Fruit fly (Drosophila melanogaster) Kc167 (cell line): ENCODE data around the gene Cyp303a1.

ENCODE experiments used
- Myc ChIP-seq: fragments of >200 bp; optimal IDR thresholded peaks from 2 replicates; lab custom pipeline; 2017; ENCODE audit warnings: missing external identifiers
- Sin3A ChIP-seq: fragments of >200 bp; optimal IDR thresholded peaks from 2 replicates; lab custom pipeline; 2018; ENCODE audit warnings: missing external identifiers
- h ChIP-seq: fragments of >200 bp; optimal IDR thresholded peaks from 3 replicates; lab custom pipeline; 2018; ENCODE audit warnings: missing external identifiers
- insv ChIP-seq: fragments of >200 bp; optimal IDR thresholded peaks from 3 replicates; lab custom pipeline; 2018; ENCODE audit warnings: missing external identifiers
- psq ChIP-seq: fragments of >200 bp; optimal IDR thresholded peaks from 2 replicates; lab custom pipeline; 2017; ENCODE audit warnings: missing external identifiers
- ttk ChIP-seq: sonication (Bioruptor generic); optimal IDR thresholded peaks from 2 replicates; lab custom pipeline; 2017; ENCODE audit warnings: missing external identifiers

Cyp303a1 gene

DNA sequence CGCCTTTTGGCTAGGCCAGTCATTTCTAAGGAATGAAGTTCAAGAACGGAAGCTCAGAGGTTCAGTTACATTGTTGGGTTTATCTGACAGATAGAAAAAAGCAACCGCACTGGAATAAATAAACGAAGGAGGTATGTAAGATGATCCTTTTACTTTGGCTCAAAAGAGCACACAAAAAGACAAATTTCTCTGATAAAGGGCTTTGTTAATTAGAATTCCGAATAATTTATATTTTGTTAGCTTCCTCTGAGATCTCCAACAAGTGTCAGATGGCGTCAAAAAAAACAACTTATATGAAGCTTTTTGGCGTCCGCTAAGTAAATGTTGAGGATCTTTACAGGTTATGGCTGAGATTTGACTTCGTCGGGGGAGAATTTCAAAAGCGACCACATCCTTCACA lies 43.8 kb downstream of the Cyp303a1 start, which contains the start of gene CG31817:
Gene CG31817 (minus strand): TSS at position 101 of the 400 bp plus-strand sequence.
- TF ChIP-seq Myc (lab: Kevin White, UChicago) (no peak), Sin3A (lab: Kevin White, UChicago) (no peak), psq (no peak), ttk (lab: Kevin White, UChicago) (no peak), h (lab: Kevin White, UChicago) (no peak), insv (lab: Kevin White, UChicago) (no peak)

DNA sequence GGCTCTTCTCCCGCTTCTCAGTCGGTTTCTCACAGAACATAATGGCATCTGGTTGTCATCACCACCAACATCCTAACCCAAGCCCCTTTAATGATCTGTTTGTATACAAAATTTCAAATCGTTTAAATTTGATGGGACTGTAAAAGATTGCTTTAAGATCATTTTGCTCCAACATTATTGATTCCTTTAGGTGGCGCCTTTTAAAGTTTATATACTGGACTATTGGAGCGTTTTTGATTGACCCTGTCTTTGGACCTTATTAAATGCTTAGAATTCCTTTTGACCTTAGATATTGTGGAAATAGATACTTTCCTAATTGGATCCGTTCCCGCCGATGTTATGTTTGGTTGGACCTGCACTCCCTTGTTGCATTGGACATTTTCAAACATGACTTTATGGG lies 46.3 kb downstream of the Cyp303a1 start, which contains the start of gene CG42266:
Gene CG42266 (minus strand): TSS at position 101 of the 400 bp plus-strand sequence.
- TF ChIP-seq Myc (lab: Kevin White, UChicago) (no peak), psq (no peak), h (lab: Kevin White, UChicago) (no peak), ttk (lab: Kevin White, UChicago) (no peak), Sin3A (lab: Kevin White, UChicago) (no peak), insv (lab: Kevin White, UChicago) (no peak)

DNA sequence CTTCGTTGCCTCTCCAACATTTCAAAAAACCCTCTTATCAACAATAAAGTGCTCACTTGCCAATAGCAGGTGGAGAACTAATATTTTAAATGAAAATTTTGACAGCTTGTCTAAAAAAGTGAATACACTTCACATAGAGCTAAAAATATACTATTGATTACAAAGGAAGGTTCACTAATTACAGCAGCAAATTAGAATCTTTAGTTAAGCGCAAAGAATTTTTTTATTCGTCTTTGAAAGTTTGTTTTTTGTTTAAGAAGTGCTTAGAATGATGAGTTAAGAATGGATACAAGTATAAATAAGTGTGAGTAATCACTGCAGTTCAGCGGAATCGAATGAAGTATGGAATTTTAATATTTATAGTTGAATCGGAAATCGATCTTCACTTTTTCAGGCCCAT lies 48.2 kb downstream of the Cyp303a1 start, which contains the start of gene CG44405:
Gene CG44405 (minus strand): TSS at position 101 of the 400 bp plus-strand sequence.
- TF ChIP-seq Myc (lab: Kevin White, UChicago) (no peak), h (lab: Kevin White, UChicago) (no peak), insv (lab: Kevin White, UChicago) (no peak), Sin3A (lab: Kevin White, UChicago) (no peak), psq (no peak), ttk (lab: Kevin White, UChicago) (no peak)
